Fruit fly (Drosophila melanogaster) whole organism, larva: ENCODE measurements around the gene PCID2.

Experiments
- noc ChIP-seq: fragments of 200-800 bp; sonication (Bioruptor generic); optimal IDR thresholded peaks from 3 replicates; lab custom pipeline; 2019; ENCODE audit warnings: missing biosample characterization, mild to moderate bottlenecking, missing genetic modification characterization, moderate library complexity

The PCID2 gene

dm6 chr3L:11593778-11594177 lies 32.5 kb upstream of the PCID2 start:
- no peak for TF ChIP-seq noc (tag; lab: Kevin White, UChicago)

- TF ChIP-seq noc (tag; lab: Kevin White, UChicago), result no peak
These were observed 29.5 kb upstream of the PCID2 start, which contains the start of gene CG7368 for dm6 chr3L:11596585-11597252. CG7368 (plus strand) TSS chr3L:11597202.

- no peak for TF ChIP-seq noc (tag; lab: Kevin White, UChicago)
These were observed 27.0 kb upstream of the PCID2 start for dm6 chr3L:11599255-11599654.

dm6 chr3L:11599965-11600420 lies 26.2 kb upstream of the PCID2 start, which contains the start of the genes CG14137 and CG46394:
CG14137 (minus strand) TSS chr3L:11600065.
CG46394 (plus strand) TSS chr3L:11600370.
- TF ChIP-seq noc (tag; lab: Kevin White, UChicago), result no peak

dm6 chr3L:11601133-11601532 lies 25.1 kb upstream of the PCID2 start:
- TF ChIP-seq noc (tag; lab: Kevin White, UChicago), result no peak

dm6 chr3L:11602040-11602439 lies 24.2 kb upstream of the PCID2 start:
- no peak for TF ChIP-seq noc (tag; lab: Kevin White, UChicago)

dm6 chr3L:11604227-11604626 lies 22.0 kb upstream of the PCID2 start:
- TF ChIP-seq noc (tag; lab: Kevin White, UChicago), result no peak

- no peak for TF ChIP-seq noc (tag; lab: Kevin White, UChicago)
These were observed 17.0 kb upstream of the PCID2 start, which contains the start of gene Duba for dm6 chr3L:11609153-11609809. Duba (minus strand) TSS chr3L:11609465.

dm6 chr3L:11609835-11610234 lies 16.4 kb upstream of the PCID2 start, which contains the start of gene CG42832:
CG42832 (plus strand) TSS chr3L:11610135.
- TF ChIP-seq noc (tag; lab: Kevin White, UChicago), result no peak

dm6 chr3L:11620001-11620400 lies 6.2 kb upstream of the PCID2 start, which contains the start of gene Muc68Ca:
Muc68Ca (minus strand) TSS chr3L:11620101.
- no peak for TF ChIP-seq noc (tag; lab: Kevin White, UChicago)

- TF ChIP-seq noc (tag; lab: Kevin White, UChicago), result no peak
These were observed 3.5 kb upstream of the PCID2 start for dm6 chr3L:11622750-11623149.

dm6 chr3L:11623245-11623883 lies 2.9 kb upstream of the PCID2 start:
- TF ChIP-seq noc (tag; lab: Kevin White, UChicago), result peak; percentile 19

- TF ChIP-seq noc (tag; lab: Kevin White, UChicago), result no peak
These were observed 2.0 kb upstream of the PCID2 start, which contains the start of gene Akr1B for dm6 chr3L:11624281-11624680. Akr1B (minus strand) TSS chr3L:11624381.

dm6 chr3L:11625634-11626175 lies 536 bp upstream of the PCID2 start, which contains the start of gene CG6083:
CG6083 (minus strand) TSS chr3L:11626125.
- no peak for TF ChIP-seq noc (tag; lab: Kevin White, UChicago)

- peak; percentile 0 for TF ChIP-seq noc (tag; lab: Kevin White, UChicago)
These were observed 1.7 kb downstream of the PCID2 start, which contains the start of gene Apt1 for dm6 chr3L:11627819-11628483. Apt1 (plus strand) TSS chr3L:11628037.
